Fruit fly (Drosophila melanogaster): Measurements from ENCODE around the gene CG14341.

DNA sequence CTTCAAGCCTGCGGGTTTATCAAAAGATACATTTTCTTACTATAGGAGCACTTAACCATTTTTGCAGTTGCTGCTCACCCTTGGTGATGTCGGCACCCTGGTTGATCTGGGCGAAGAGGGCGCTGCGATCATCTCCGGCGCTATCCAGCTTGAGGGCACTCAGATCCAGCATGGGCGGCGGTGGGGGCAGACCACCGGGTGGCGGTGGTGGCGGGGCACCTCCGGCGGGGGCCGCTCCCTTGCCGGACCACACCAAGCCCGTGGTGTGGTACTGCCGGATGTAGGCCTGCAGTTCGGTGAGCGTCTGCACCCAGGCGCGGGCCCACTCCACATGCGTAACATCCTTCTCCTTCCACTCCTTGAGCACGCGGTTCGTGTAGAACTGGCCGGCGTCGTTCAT, 13.6 kb upstream of the CG14341 start:
- TF ChIP-seq OdsH (GFP tag; optimal IDR thresholded peaks at IDR 0.05), result no peak
- TF ChIP-seq CG11762 (GFP tag; optimal IDR thresholded peaks at IDR 0.05; ENCODE audit: insufficient read depth), result no peak
- no peak for TF ChIP-seq net (GFP tag; optimal IDR thresholded peaks at IDR 0.05)
- TF ChIP-seq CG6163 (GFP tag; IDR thresholded peaks at IDR 0.05), result no peak
- no peak for TF ChIP-seq Blimp-1 (GFP tag; optimal IDR thresholded peaks at IDR 0.05)
- TF ChIP-seq CG10669 (GFP tag; optimal IDR thresholded peaks at IDR 0.05), result no peak
